Fruit fly (Drosophila melanogaster): ENCODE results near the gene CG1136.

DNA sequence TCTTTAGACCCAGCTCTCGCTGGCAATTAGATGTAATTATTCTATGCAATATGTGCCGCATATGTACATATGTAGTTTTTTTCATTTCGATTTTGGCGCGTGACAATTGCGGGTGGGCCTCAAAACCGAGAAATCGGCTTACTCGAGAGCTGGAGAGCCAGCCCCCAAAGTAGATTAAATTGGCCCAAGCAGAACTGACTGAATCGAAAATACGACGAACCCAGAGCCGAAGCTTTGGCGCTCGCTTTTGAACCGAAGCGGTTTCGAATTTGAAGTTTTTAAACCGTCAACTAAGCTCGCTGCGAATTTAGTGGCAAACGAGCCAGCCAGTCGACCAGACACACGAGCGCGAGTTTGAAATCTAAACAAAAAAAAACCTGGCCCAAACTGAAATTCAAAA is at the start of gene CG1136:
- TF ChIP-seq usp (GFP tag; optimal IDR thresholded peaks at IDR 0.05) (no peak), Dll (optimal IDR thresholded peaks at IDR 0.05) (no peak), CG8478 (optimal IDR thresholded peaks at IDR 0.05) (no peak), EcR (GFP tag; optimal IDR thresholded peaks at IDR 0.05) (no peak)
